Fruit fly (Drosophila melanogaster) whole organism, embryonic: ENCODE results near the gene CG43400.

ENCODE experiments used
- Adf1 ChIP-seq: fragments of 200-800 bp; sonication (Bioruptor generic); IDR thresholded peaks from 2 replicates; pipeline ENCODE4 v1.3.6; 2022; ENCODE audit warnings: missing biosample characterization, missing genetic modification characterization
- CG1024 ChIP-seq: fragments of 200-800 bp; sonication (Bioruptor generic); IDR thresholded peaks from 2 replicates; pipeline ENCODE4 v1.3.6; 2022; ENCODE audit warnings: missing biosample characterization, missing genetic modification characterization
- CG12299 ChIP-seq: fragments of 200-800 bp; sonication (Bioruptor generic); optimal IDR thresholded peaks from 2 replicates; lab custom pipeline; 2018; ENCODE audit warnings: missing biosample characterization, mild to moderate bottlenecking, missing genetic modification characterization
- CG14050 ChIP-seq: fragments of 200-800 bp; sonication (Bioruptor generic); IDR thresholded peaks from 3 replicates; pipeline ENCODE4 v1.3.6; 2022; ENCODE audit warnings: missing biosample characterization, missing genetic modification characterization
- CG31365 ChIP-seq: fragments of 200-800 bp; sonication (Bioruptor generic); optimal IDR thresholded peaks from 2 replicates; lab custom pipeline; 2018; ENCODE audit warnings: missing biosample characterization, mild to moderate bottlenecking, missing genetic modification characterization
- CG4424 ChIP-seq: fragments of 200-800 bp; sonication (Bioruptor generic); optimal IDR thresholded peaks from 3 replicates; lab custom pipeline; 2016; ENCODE audit warnings: missing biosample characterization, missing genetic modification characterization
- CG6254 ChIP-seq: fragments of 200-800 bp; sonication (Bioruptor generic); optimal IDR thresholded peaks from 3 replicates; lab custom pipeline; 2017; ENCODE audit warnings: mild to moderate bottlenecking, missing biosample characterization, missing genetic modification reagents, missing genetic modification characterization
- bowl ChIP-seq: fragments of 200-800 bp; sonication (Bioruptor generic); IDR thresholded peaks from 2 replicates; pipeline ENCODE4 v1.3.6; 2022; ENCODE audit warnings: missing biosample characterization, missing genetic modification characterization
- danr ChIP-seq: fragments of 200-800 bp; sonication (Bioruptor generic); IDR thresholded peaks from 2 replicates; pipeline ENCODE4 v1.3.6; 2022; ENCODE audit warnings: missing biosample characterization, missing genetic modification characterization
- org-1 ChIP-seq: fragments of 200-800 bp; sonication (Bioruptor generic); optimal IDR thresholded peaks from 2 replicates; lab custom pipeline; 2017; ENCODE audit warnings: missing biosample characterization, missing genetic modification characterization
- pho ChIP-seq: fragments of 200-800 bp; sonication (Bioruptor generic); optimal IDR thresholded peaks from 2 replicates; lab custom pipeline; 2016; ENCODE audit warnings: missing biosample characterization, missing genetic modification characterization

DNA sequence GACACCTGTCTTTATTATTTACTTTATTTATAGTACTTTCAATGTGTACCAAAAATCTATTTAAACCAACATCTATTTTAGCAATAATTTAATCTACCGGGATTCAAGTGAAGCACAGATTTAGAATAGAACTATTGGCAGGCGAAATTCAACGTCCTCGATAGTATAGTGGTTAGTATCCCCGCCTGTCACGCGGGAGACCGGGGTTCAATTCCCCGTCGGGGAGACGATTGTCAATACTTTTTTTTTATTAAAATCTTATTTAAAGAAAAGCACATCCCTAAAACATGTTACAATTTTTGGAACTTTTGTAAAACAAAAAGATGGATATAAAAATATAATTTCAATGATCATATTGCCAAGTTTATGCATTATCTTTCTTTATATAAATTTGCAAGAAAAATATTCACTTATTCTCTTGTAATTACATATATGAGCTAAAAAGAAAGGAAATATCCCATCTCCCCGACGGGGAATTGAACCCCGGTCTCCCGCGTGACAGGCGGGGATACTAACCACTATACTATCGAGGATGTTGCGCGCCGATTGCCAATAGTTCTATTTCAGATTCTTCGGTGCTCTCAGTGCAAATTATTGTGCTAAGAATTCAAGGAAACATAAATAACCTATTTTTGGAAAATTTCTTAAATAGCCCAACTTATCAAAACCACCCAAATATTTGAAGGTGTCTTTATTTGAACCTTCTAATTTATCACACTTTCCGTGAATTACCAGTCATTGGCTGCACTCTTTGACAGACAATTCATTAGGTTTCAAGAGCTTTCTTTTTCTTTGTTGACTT is 8.7 kb upstream of the CG43400 start, which contains the start of gene CG43796:
- TF ChIP-seq bowl = no peak
- TF ChIP-seq pho = no peak
- no peak for TF ChIP-seq CG1024 (GFP tag; lab: Robert Waterston, UW)
- TF ChIP-seq CG31365 = no peak
- TF ChIP-seq CG6254 (GFP tag; lab: Kevin White, UChicago) = no peak
- no peak for TF ChIP-seq CG14050 (GFP tag; lab: Robert Waterston, UW)
- no peak for TF ChIP-seq Adf1
- TF ChIP-seq danr (GFP tag; lab: Robert Waterston, UW) = no peak
- TF ChIP-seq CG12299 (tag; lab: Kevin White, UChicago) = no peak
- TF ChIP-seq CG4424 (GFP tag; lab: Kevin White, UChicago) = no peak
- no peak for TF ChIP-seq org-1 (GFP tag; lab: Kevin White, UChicago)
